Worm (Caenorhabditis elegans) whole organism, late embryonic: ENCODE measurements around the gene cutl-11.

Experiments used
- C08G9.2 ChIP-seq: sonication (generic microtip); optimal IDR thresholded peaks from 2 replicates; lab custom pipeline; 2016; ENCODE audit warnings: mild to moderate bottlenecking, missing genetic modification characterization, moderate library complexity, missing compliant biosample characterization
- ama-1 ChIP-seq: fragments of 150-350 bp; optimal IDR thresholded peaks from 2 replicates; lab custom pipeline; 2014
- ceh-18 ChIP-seq: sonication (generic microtip); optimal IDR thresholded peaks from 2 replicates; lab custom pipeline; 2016; ENCODE audit warnings: missing genetic modification characterization, missing compliant biosample characterization
- ets-4 ChIP-seq: sonication (generic microtip); optimal IDR thresholded peaks from 2 replicates; lab custom pipeline; 2016; ENCODE audit warnings: missing genetic modification characterization, missing compliant biosample characterization
- fkh-10 ChIP-seq: fragments of 150-350 bp; optimal IDR thresholded peaks from 2 replicates; lab custom pipeline; 2014; ENCODE audit warnings: missing biosample characterization, missing genetic modification reagents, missing genetic modification characterization
- gmeb-2 ChIP-seq: sonication (generic microtip); optimal IDR thresholded peaks from 2 replicates; lab custom pipeline; 2016; ENCODE audit warnings: missing genetic modification characterization, inconsistent platforms, missing compliant biosample characterization
- hlh-15 ChIP-seq: sonication (generic microtip); optimal IDR thresholded peaks from 2 replicates; lab custom pipeline; 2016; ENCODE audit warnings: missing genetic modification characterization, missing compliant biosample characterization
- hlh-30 ChIP-seq: sonication (generic microtip); optimal IDR thresholded peaks from 2 replicates; lab custom pipeline; 2017; ENCODE audit warnings: antibody characterized with exemption, missing genetic modification characterization, missing compliant biosample characterization; ENCODE audit not compliant: insufficient read depth
- pha-4 ChIP-seq: fragments of 150-350 bp; optimal IDR thresholded peaks from 2 replicates; lab custom pipeline; 2018; ENCODE audit warnings: missing biosample characterization, missing genetic modification reagents, missing genetic modification characterization
- rnt-1 ChIP-seq: sonication (generic microtip); optimal IDR thresholded peaks from 2 replicates; lab custom pipeline; 2016; ENCODE audit warnings: missing genetic modification characterization, missing compliant biosample characterization
- tbx-2 ChIP-seq: sonication (generic microtip); optimal IDR thresholded peaks from 2 replicates; lab custom pipeline; 2016; ENCODE audit warnings: missing genetic modification characterization, missing compliant biosample characterization

DNA sequence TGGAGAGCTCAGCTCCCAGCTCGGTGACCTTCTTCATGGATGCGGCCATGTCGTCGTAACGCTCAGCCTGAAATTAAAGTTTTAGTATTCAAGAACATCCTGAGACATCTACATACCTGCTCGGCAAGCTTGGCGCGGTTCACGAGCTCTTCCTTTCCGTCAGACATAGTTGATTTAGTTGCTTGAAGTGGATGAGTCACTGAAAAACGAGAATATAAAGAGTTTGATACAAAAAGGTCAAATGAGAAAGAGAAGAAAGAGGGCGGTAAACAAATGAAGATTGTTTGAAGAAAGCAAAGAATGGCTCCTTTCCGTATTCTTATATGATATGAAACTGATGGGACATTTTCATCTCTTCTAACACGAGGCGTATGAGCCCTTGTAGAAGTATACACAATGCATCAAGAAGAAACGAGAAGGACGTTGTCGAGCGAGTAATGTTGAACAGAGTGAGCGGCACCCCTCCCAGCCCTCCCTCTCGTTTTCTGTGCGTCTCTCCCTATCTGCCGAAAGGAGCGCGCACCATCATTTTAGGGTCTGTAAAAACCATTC is 45.4 kb downstream of the cutl-11 start, which contains the start of gene ftt-2:
- TF ChIP-seq ama-1 (lab: Kevin White, UChicago) (peak; percentile 5), tbx-2 (tag; lab: Kevin White, UChicago) (no peak), rnt-1 (no peak), ceh-18 (tag; lab: Kevin White, UChicago) (no peak), fkh-10 (GFP tag; lab: Kevin White, UChicago) (no peak), hlh-15 (tag; lab: Kevin White, UChicago) (no peak), ets-4 (tag; lab: Kevin White, UChicago) (no peak), hlh-30 (tag; lab: Kevin White, UChicago) (no peak), pha-4 (tag; lab: Kevin White, UChicago) (no peak), C08G9.2 (tag; lab: Kevin White, UChicago) (no peak), gmeb-2 (tag; lab: Kevin White, UChicago) (no peak)
